Worm (Caenorhabditis elegans) whole organism, mixed stage, embryonic: ENCODE measurements around the gene K07D4.4.
A peak's percentile ranks its signal among the peaks of the same experiment; 100 is the strongest.

Experiments
- M03D4.4 ChIP-seq: sonication (generic microtip); optimal IDR thresholded peaks from 2 replicates; lab custom pipeline; 2017; ENCODE audit warnings: mild to moderate bottlenecking, missing genetic modification characterization, missing compliant biosample characterization
- bed-3 ChIP-seq: fragments of 200-800 bp; sonication (Bioruptor generic); optimal IDR thresholded peaks from 3 replicates; lab custom pipeline; 2018; ENCODE audit warnings: mild to moderate bottlenecking, missing genetic modification characterization, moderate library complexity, missing compliant biosample characterization
- blmp-1 ChIP-seq: fragments of 150-350 bp; optimal IDR thresholded peaks from 2 replicates; lab custom pipeline; 2014; ENCODE audit warnings: missing biosample characterization, missing genetic modification characterization
- ceh-39 ChIP-seq: fragments of 150-350 bp; optimal IDR thresholded peaks from 2 replicates; lab custom pipeline; 2014; ENCODE audit warnings: missing biosample characterization, missing genetic modification characterization
- ceh-43 ChIP-seq: fragments of 200-800 bp; sonication (Bioruptor generic); optimal IDR thresholded peaks from 2 replicates; lab custom pipeline; 2018; ENCODE audit warnings: mild to moderate bottlenecking, missing genetic modification characterization, moderate library complexity, missing compliant biosample characterization
- ceh-83 ChIP-seq: fragments of 200-800 bp; sonication (Bioruptor generic); optimal IDR thresholded peaks from 2 replicates; lab custom pipeline; 2018; ENCODE audit warnings: mild to moderate bottlenecking, missing genetic modification characterization, missing compliant biosample characterization
- ces-1 ChIP-seq: fragments of 150-350 bp; optimal IDR thresholded peaks from 2 replicates; lab custom pipeline; 2014; ENCODE audit warnings: missing biosample characterization, missing genetic modification reagents, missing genetic modification characterization
- cnd-1 ChIP-seq: fragments of 200-800 bp; sonication (Bioruptor generic); optimal IDR thresholded peaks from 2 replicates; lab custom pipeline; 2018; ENCODE audit warnings: mild to moderate bottlenecking, missing genetic modification characterization, missing compliant biosample characterization
- drap-1 ChIP-seq: fragments of 200-800 bp; sonication (Bioruptor generic); optimal IDR thresholded peaks from 3 replicates; lab custom pipeline; 2018; ENCODE audit warnings: mild to moderate bottlenecking, missing genetic modification characterization, missing compliant biosample characterization
- elt-1 ChIP-seq: sonication (generic microtip); optimal IDR thresholded peaks from 2 replicates; lab custom pipeline; 2017; ENCODE audit warnings: missing genetic modification characterization, mild to moderate bottlenecking, missing compliant biosample characterization, antibody characterized with exemption, moderate library complexity, borderline replicate concordance; ENCODE audit not compliant: insufficient read depth
- elt-3 ChIP-seq: fragments of 150-350 bp; optimal IDR thresholded peaks from 2 replicates; lab custom pipeline; 2014; ENCODE audit warnings: missing biosample characterization, missing genetic modification characterization
- flh-1 ChIP-seq: fragments of 200-800 bp; sonication (Bioruptor generic); optimal IDR thresholded peaks from 2 replicates; lab custom pipeline; 2018; ENCODE audit warnings: mild to moderate bottlenecking, missing genetic modification characterization, moderate library complexity, missing compliant biosample characterization
- ham-2 ChIP-seq: fragments of 200-800 bp; sonication (Bioruptor generic); optimal IDR thresholded peaks from 2 replicates; lab custom pipeline; 2018; ENCODE audit warnings: mild to moderate bottlenecking, missing genetic modification characterization, missing compliant biosample characterization
- hlh-1 ChIP-seq: fragments of 150-350 bp; optimal IDR thresholded peaks from 2 replicates; lab custom pipeline; 2014; ENCODE audit warnings: missing biosample characterization, missing genetic modification reagents, missing genetic modification characterization
- lin-13 ChIP-seq: fragments of 150-350 bp; optimal IDR thresholded peaks from 2 replicates; lab custom pipeline; 2014; ENCODE audit warnings: missing biosample characterization, missing genetic modification characterization
- lin-32 ChIP-seq: fragments of 200-800 bp; sonication (Bioruptor generic); optimal IDR thresholded peaks from 2 replicates; lab custom pipeline; 2018; ENCODE audit warnings: mild to moderate bottlenecking, missing genetic modification characterization, missing compliant biosample characterization
- lsy-2 ChIP-seq: fragments of 150-350 bp; optimal IDR thresholded peaks from 2 replicates; lab custom pipeline; 2014; ENCODE audit warnings: missing biosample characterization, missing genetic modification characterization
- mab-5 ChIP-seq: fragments of 150-350 bp; optimal IDR thresholded peaks from 2 replicates; lab custom pipeline; 2014; ENCODE audit warnings: missing biosample characterization, missing genetic modification characterization
- mep-1 ChIP-seq: fragments of 150-350 bp; optimal IDR thresholded peaks from 2 replicates; lab custom pipeline; 2017; ENCODE audit warnings: missing biosample characterization, missing genetic modification reagents, missing genetic modification characterization, inconsistent platforms
- mls-2 ChIP-seq: sonication (generic microtip); optimal IDR thresholded peaks from 2 replicates; lab custom pipeline; 2016; ENCODE audit warnings: mild to moderate bottlenecking, missing genetic modification characterization, moderate library complexity, missing compliant biosample characterization
- nhr-12 ChIP-seq: fragments of 150-350 bp; optimal IDR thresholded peaks from 2 replicates; lab custom pipeline; 2014; ENCODE audit warnings: missing biosample characterization, missing genetic modification characterization
- nhr-2 ChIP-seq: fragments of 150-350 bp; optimal IDR thresholded peaks from 2 replicates; lab custom pipeline; 2014; ENCODE audit warnings: missing biosample characterization, missing genetic modification characterization
- nhr-237 ChIP-seq: fragments of 150-350 bp; optimal IDR thresholded peaks from 2 replicates; lab custom pipeline; 2014; ENCODE audit warnings: missing biosample characterization, missing genetic modification characterization
- nhr-28 ChIP-seq: fragments of 150-350 bp; optimal IDR thresholded peaks from 2 replicates; lab custom pipeline; 2014; ENCODE audit warnings: missing biosample characterization, missing genetic modification characterization
- nhr-76 ChIP-seq: sonication (generic microtip); optimal IDR thresholded peaks from 2 replicates; lab custom pipeline; 2017; ENCODE audit warnings: missing biosample characterization, missing genetic modification characterization
- pha-4 ChIP-seq: fragments of 150-350 bp; optimal IDR thresholded peaks from 2 replicates; lab custom pipeline; 2018; ENCODE audit warnings: missing biosample characterization, missing genetic modification reagents, missing genetic modification characterization
- sem-2 ChIP-seq: fragments of 200-800 bp; sonication (Bioruptor generic); optimal IDR thresholded peaks from 2 replicates; lab custom pipeline; 2018; ENCODE audit warnings: mild to moderate bottlenecking, missing genetic modification characterization, missing compliant biosample characterization
- snpc-4 ChIP-seq: fragments of 150-350 bp; optimal IDR thresholded peaks from 2 replicates; lab custom pipeline; 2014; ENCODE audit warnings: missing biosample characterization, missing genetic modification characterization
- sptf-1 ChIP-seq: sonication (generic microtip); optimal IDR thresholded peaks from 2 replicates; lab custom pipeline; 2017; ENCODE audit warnings: mild to moderate bottlenecking, missing genetic modification characterization, moderate library complexity, missing compliant biosample characterization
- tbx-8 ChIP-seq: fragments of 200-800 bp; sonication (Bioruptor generic); optimal IDR thresholded peaks from 2 replicates; lab custom pipeline; 2018; ENCODE audit warnings: mild to moderate bottlenecking, missing genetic modification characterization, moderate library complexity, missing compliant biosample characterization
- unc-120 ChIP-seq: sonication (generic microtip); optimal IDR thresholded peaks from 2 replicates; lab custom pipeline; 2017; ENCODE audit warnings: missing genetic modification characterization, missing compliant biosample characterization; ENCODE audit not compliant: poor library complexity, severe bottlenecking
- unc-39 ChIP-seq: fragments of 150-350 bp; optimal IDR thresholded peaks from 2 replicates; lab custom pipeline; 2014; ENCODE audit warnings: missing biosample characterization, missing genetic modification characterization
- unc-62 ChIP-seq: fragments of 150-350 bp; optimal IDR thresholded peaks from 2 replicates; lab custom pipeline; 2014; ENCODE audit warnings: missing biosample characterization, missing genetic modification reagents, missing genetic modification characterization
- zip-8 ChIP-seq: fragments of 150-350 bp; optimal IDR thresholded peaks from 2 replicates; lab custom pipeline; 2014; ENCODE audit warnings: missing biosample characterization, missing genetic modification characterization
- ztf-11 ChIP-seq: fragments of 150-350 bp; optimal IDR thresholded peaks from 2 replicates; lab custom pipeline; 2014; ENCODE audit warnings: missing biosample characterization, missing genetic modification characterization

Gene K07D4.4

ce11 chrII:4011518-4011917, 20.7 kb downstream of the K07D4.4 start:
- TF ChIP-seq pha-4 (tag; lab: Kevin White, UChicago) (no peak), drap-1 (GFP tag; lab: Kevin White, UChicago) (no peak), lsy-2 (no peak), mls-2 (no peak), sem-2 (GFP tag; lab: Kevin White, UChicago) (no peak), unc-62 (no peak), blmp-1 (no peak), nhr-2 (no peak), flh-1 (no peak), unc-39 (tag; lab: Kevin White, UChicago) (no peak), ceh-83 (GFP tag; lab: Kevin White, UChicago) (no peak), ceh-43 (GFP tag; lab: Kevin White, UChicago) (no peak), zip-8 (tag; lab: Kevin White, UChicago) (no peak), hlh-1 (tag; lab: Kevin White, UChicago) (no peak), nhr-237 (no peak), ztf-11 (tag; lab: Kevin White, UChicago) (no peak), tbx-8 (no peak), unc-120 (tag; lab: Kevin White, UChicago) (no peak), elt-3 (no peak), M03D4.4 (no peak)

- TF ChIP-seq elt-1 (no peak), nhr-2 (no peak), ceh-43 (GFP tag; lab: Kevin White, UChicago) (no peak), unc-62 (no peak), nhr-28 (no peak)
Observed at ce11 chrII:4007972-4008371, 24.2 kb downstream of the K07D4.4 start.

- no peak for TF ChIP-seq unc-39 (tag; lab: Kevin White, UChicago)
- no peak for TF ChIP-seq sptf-1 (tag; lab: Kevin White, UChicago)
- TF ChIP-seq elt-3: no peak
- no peak for TF ChIP-seq lin-32 (GFP tag; lab: Kevin White, UChicago)
- no peak for TF ChIP-seq ceh-39
- TF ChIP-seq ztf-11 (tag; lab: Kevin White, UChicago): no peak
- no peak for TF ChIP-seq zip-8 (tag; lab: Kevin White, UChicago)
- TF ChIP-seq nhr-76 (tag; lab: Kevin White, UChicago): no peak
- TF ChIP-seq mab-5: no peak
- TF ChIP-seq snpc-4 (tag; lab: Kevin White, UChicago): no peak
- TF ChIP-seq mep-1: no peak
- no peak for TF ChIP-seq nhr-237
- no peak for TF ChIP-seq lsy-2
- no peak for TF ChIP-seq pha-4 (tag; lab: Kevin White, UChicago)
- TF ChIP-seq lin-13 (tag; lab: Kevin White, UChicago): no peak
- no peak for TF ChIP-seq hlh-1 (tag; lab: Kevin White, UChicago)
- no peak for TF ChIP-seq tbx-8
- TF ChIP-seq ceh-83 (GFP tag; lab: Kevin White, UChicago): no peak
- no peak for TF ChIP-seq ces-1 (GFP tag; lab: Kevin White, UChicago)
- no peak for TF ChIP-seq bed-3
Observed at ce11 chrII:4004614-4005013, 27.6 kb downstream of the K07D4.4 start, which contains the start of gene ephx-1. Gene ephx-1 (plus strand): TSS chrII:4004914.

ce11 chrII:4002134-4002533, 30.1 kb downstream of the K07D4.4 start:
- TF ChIP-seq sem-2 (GFP tag; lab: Kevin White, UChicago) (no peak), ces-1 (GFP tag; lab: Kevin White, UChicago) (peak; percentile 53), pha-4 (tag; lab: Kevin White, UChicago) (peak; percentile 32)

- TF ChIP-seq nhr-12 (tag; lab: Kevin White, UChicago) (no peak), elt-1 (no peak), nhr-2 (no peak), blmp-1 (no peak)
Observed at ce11 chrII:4000430-4000829, 31.8 kb downstream of the K07D4.4 start.

- no peak for TF ChIP-seq elt-1
- TF ChIP-seq drap-1 (GFP tag; lab: Kevin White, UChicago): peak; percentile 36
- TF ChIP-seq mls-2: peak; percentile 83
- TF ChIP-seq nhr-237: no peak
- TF ChIP-seq M03D4.4: peak; percentile 51
- TF ChIP-seq nhr-76 (tag; lab: Kevin White, UChicago): no peak
- TF ChIP-seq elt-3: no peak
- TF ChIP-seq ztf-11 (tag; lab: Kevin White, UChicago): peak; percentile 15
- no peak for TF ChIP-seq sem-2 (GFP tag; lab: Kevin White, UChicago)
- TF ChIP-seq ham-2 (GFP tag; lab: Kevin White, UChicago): no peak
- TF ChIP-seq unc-120 (tag; lab: Kevin White, UChicago): peak; percentile 39
- TF ChIP-seq ces-1 (GFP tag; lab: Kevin White, UChicago): peak; percentile 94
- TF ChIP-seq sptf-1 (tag; lab: Kevin White, UChicago): peak; percentile 81
- TF ChIP-seq ceh-43 (GFP tag; lab: Kevin White, UChicago): peak; percentile 52
- no peak for TF ChIP-seq unc-39 (tag; lab: Kevin White, UChicago)
- TF ChIP-seq lin-32 (GFP tag; lab: Kevin White, UChicago): peak; percentile 48
- no peak for TF ChIP-seq pha-4 (tag; lab: Kevin White, UChicago)
- no peak for TF ChIP-seq zip-8 (tag; lab: Kevin White, UChicago)
- TF ChIP-seq cnd-1 (tag; lab: Kevin White, UChicago): peak; percentile 55
- TF ChIP-seq mep-1: peak; percentile 6
Observed at ce11 chrII:3999537-3999936, 32.7 kb downstream of the K07D4.4 start.
